Worm (Caenorhabditis elegans): ENCODE results near the gene Y47D7A.3.

Y47D7A.3 gene

DNA sequence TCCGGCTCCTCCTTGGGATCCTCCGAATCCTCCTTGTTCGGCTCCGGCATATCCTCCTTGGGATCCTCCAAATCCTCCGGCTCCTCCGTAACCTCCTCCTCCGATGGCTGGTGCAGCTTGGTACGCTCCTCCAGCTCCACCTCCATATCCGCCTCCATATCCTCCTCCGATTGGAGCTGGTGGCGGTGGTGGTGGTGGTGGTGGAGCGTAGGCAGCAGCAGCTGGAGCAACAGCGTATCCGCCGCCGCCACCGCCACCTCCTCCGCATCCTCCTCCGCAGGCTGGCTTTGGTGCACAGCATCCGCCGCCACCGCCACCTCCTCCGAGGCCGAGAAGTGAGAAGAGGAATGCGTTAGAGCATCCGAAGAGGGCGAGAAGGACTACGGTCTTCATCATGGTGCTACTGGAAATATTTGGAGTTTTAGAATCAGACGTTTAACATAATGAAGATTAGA, 22.1 kb downstream of the Y47D7A.3 start, which contains the start of gene Y47D7A.15:
Y47D7A.15 (minus strand) TSS at position 405 of the 455 bp plus-strand sequence.
- TF ChIP-seq unc-62 (GFP tag; optimal IDR thresholded peaks at IDR 0.05) = no peak

DNA sequence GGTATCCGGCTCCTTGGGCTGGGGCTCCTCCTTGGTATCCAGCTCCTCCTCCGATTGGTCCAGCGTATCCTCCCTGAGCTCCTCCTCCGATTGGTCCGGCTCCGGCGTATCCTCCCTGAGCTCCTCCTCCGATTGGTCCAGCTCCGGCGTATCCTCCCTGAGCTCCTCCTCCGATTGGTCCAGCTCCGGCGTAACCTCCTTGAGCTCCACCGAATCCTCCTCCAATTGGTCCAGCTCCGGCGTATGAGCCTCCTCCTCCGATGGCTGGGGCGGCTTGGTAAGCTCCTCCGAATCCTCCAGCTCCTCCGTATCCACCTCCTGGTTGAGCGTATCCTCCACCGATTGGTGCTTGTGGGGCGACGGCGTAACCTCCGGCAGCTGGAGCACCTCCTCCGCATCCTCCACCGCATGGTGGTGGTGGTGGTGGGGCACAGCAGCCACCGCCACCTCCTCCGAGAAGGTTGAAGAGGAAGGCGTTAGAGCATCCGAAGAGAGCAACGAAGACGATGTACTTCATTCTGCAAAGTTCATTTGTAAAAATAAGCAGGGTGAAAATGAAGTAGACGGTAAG, 24.8 kb downstream of the Y47D7A.3 start, which contains the start of gene Y47D7A.13:
Y47D7A.13 (minus strand) TSS at position 517 of the 571 bp plus-strand sequence.
- no peak for TF ChIP-seq unc-62 (GFP tag; optimal IDR thresholded peaks at IDR 0.05)

DNA sequence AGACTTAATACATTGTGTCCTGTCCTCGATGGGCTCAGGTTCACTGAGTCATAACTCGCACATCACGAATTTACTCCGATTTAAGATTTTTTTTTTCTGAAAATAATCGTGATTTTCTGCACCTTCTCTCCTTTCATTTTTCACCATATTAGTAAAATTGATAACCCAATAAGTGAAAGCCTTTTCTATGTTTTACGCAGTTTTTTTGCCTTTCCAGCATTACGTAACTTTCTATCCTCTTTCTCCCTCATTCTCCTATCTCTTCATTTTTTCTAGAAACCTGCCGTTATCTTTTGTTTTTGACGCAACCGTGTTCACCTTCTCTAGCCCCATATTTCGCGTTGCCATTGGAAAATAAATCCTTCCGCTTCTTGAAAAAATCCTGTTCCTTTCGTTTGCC, 26.5 kb downstream of the Y47D7A.3 start:
- TF ChIP-seq unc-62 (GFP tag; optimal IDR thresholded peaks at IDR 0.05) = no peak

ce11 chrV:4442749-4443381, 32.1 kb downstream of the Y47D7A.3 start, which contains the start of gene rft-1:
rft-1 (minus strand) TSS chrV:4443223.
- TF ChIP-seq unc-62 (GFP tag; optimal IDR thresholded peaks at IDR 0.05) = no peak

ce11 chrV:4447637-4448036, 36.9 kb downstream of the Y47D7A.3 start:
- TF ChIP-seq unc-62 (GFP tag; optimal IDR thresholded peaks at IDR 0.05) = no peak

- no peak for TF ChIP-seq unc-62 (GFP tag; optimal IDR thresholded peaks at IDR 0.05)
Measured at ce11 chrV:4450523-4451089, 39.9 kb downstream of the Y47D7A.3 start, which contains the start of gene rft-2. rft-2 (minus strand) TSS chrV:4450563.

DNA sequence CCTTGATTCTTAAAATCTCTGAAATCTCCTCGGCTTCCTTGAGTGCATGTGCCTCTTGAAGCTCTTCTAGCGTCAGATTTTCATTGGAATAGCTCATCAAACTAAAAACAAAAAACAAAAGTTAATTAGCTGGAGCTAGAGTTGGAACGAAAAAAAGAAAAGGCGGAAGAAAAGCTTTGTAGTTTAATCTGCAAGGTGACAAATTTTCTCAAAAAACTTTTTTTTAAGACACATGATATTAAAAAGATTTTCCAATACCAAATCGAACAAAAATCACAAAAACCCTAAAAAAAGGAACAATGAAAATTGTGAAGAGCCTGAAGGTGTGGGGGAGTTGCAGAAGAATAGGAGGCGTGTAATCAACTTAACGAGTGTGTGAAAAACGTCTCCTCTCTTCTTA, 43.9 kb downstream of the Y47D7A.3 start, which contains the start of gene gnrr-5:
gnrr-5 (minus strand) TSS at position 101 of the 400 bp plus-strand sequence.
- no peak for TF ChIP-seq unc-62 (GFP tag; optimal IDR thresholded peaks at IDR 0.05)
